Fruit fly (Drosophila melanogaster): ENCODE measurements around the gene Smr.

dm6 chrX:12737057-12737734 is 5.2 kb downstream of the Smr start:
- no peak for TF ChIP-seq pan (optimal IDR thresholded peaks at IDR 0.05)
- TF ChIP-seq EcR (GFP tag; optimal IDR thresholded peaks at IDR 0.05), result no peak
- no peak for TF ChIP-seq Dll (optimal IDR thresholded peaks at IDR 0.05)
- peak; percentile 8 for TF ChIP-seq CG8478 (optimal IDR thresholded peaks at IDR 0.05)
- TF ChIP-seq psq (optimal IDR thresholded peaks at IDR 0.05), result no peak
- TF ChIP-seq usp (GFP tag; optimal IDR thresholded peaks at IDR 0.05), result no peak
